Fruit fly (Drosophila melanogaster) whole organism, prepupa: ENCODE data around the gene wkd.

Source experiments
- CG10631 ChIP-seq: fragments of 200-800 bp; sonication (Bioruptor generic); optimal IDR thresholded peaks from 2 replicates; lab custom pipeline; 2016; ENCODE audit warnings: missing biosample characterization, missing genetic modification characterization
- CG10669 ChIP-seq: fragments of 200-800 bp; sonication (Bioruptor generic); optimal IDR thresholded peaks from 3 replicates; lab custom pipeline; 2018; ENCODE audit warnings: missing biosample characterization, mild to moderate bottlenecking, missing genetic modification characterization, moderate library complexity
- CG11294 ChIP-seq: fragments of 200-800 bp; sonication (Bioruptor generic); IDR thresholded peaks from 2 replicates; pipeline ENCODE4 v1.3.6; 2022; ENCODE audit warnings: missing biosample characterization, missing genetic modification characterization
- CG11902 ChIP-seq: fragments of 200-800 bp; sonication (Bioruptor generic); optimal IDR thresholded peaks from 3 replicates; lab custom pipeline; 2016; ENCODE audit warnings: missing biosample characterization, missing genetic modification characterization
- CG34406 ChIP-seq: fragments of 200-800 bp; sonication (Bioruptor generic); optimal IDR thresholded peaks from 3 replicates; lab custom pipeline; 2016; ENCODE audit warnings: missing biosample characterization, missing genetic modification characterization
- CG8319 ChIP-seq: fragments of 200-800 bp; sonication (Bioruptor generic); optimal IDR thresholded peaks from 3 replicates; lab custom pipeline; 2016; ENCODE audit warnings: missing biosample characterization, missing genetic modification characterization
- Eip78C ChIP-seq: fragments of 200-800 bp; sonication (Bioruptor generic); peaks from one replicate; lab custom pipeline; 2016; ENCODE audit warnings: missing biosample characterization, missing genetic modification characterization
- Lpt ChIP-seq: fragments of 200-800 bp; sonication (Bioruptor generic); optimal IDR thresholded peaks from 3 replicates; lab custom pipeline; 2016; ENCODE audit warnings: missing biosample characterization, missing genetic modification characterization
- dsx ChIP-seq: fragments of 200-800 bp; optimal IDR thresholded peaks from 3 replicates; lab custom pipeline; 2019; ENCODE audit warnings: missing biosample characterization, mild to moderate bottlenecking, missing genetic modification characterization, moderate library complexity; ENCODE audit not compliant: poor library complexity, severe bottlenecking

dm6 chr3R:11618879-11619278, 37.5 kb downstream of the wkd start:
- TF ChIP-seq CG10669 = no peak
- TF ChIP-seq CG10631 (GFP tag; lab: Kevin White, UChicago) = peak; percentile 1
- TF ChIP-seq CG11902 = no peak
- TF ChIP-seq CG8319 = no peak
- no peak for TF ChIP-seq CG11294 (GFP tag; lab: Robert Waterston, UW)
- TF ChIP-seq CG34406 (GFP tag; lab: Kevin White, UChicago) = no peak
- peak; percentile 32 for TF ChIP-seq Eip78C (GFP tag; lab: Kevin White, UChicago)
- TF ChIP-seq dsx = no peak
- TF ChIP-seq Lpt (GFP tag; lab: Kevin White, UChicago) = no peak
